Worm (Caenorhabditis elegans) whole organism, L4 larva: ENCODE data around the gene F01E11.3.

ENCODE experiments used
- D1046.2 ChIP-seq: fragments of 200-800 bp; sonication (Bioruptor generic); IDR thresholded peaks from 2 replicates; pipeline ENCODE4 v1.3.6; 2022; ENCODE audit warnings: missing genetic modification characterization, missing compliant biosample characterization
- F37D6.2 ChIP-seq: sonication (generic microtip); optimal IDR thresholded peaks from 2 replicates; lab custom pipeline; 2016; ENCODE audit warnings: mild to moderate bottlenecking, missing genetic modification characterization, missing compliant biosample characterization
- F44E2.7 ChIP-seq: fragments of 200-800 bp; sonication (Bioruptor generic); IDR thresholded peaks from 2 replicates; pipeline ENCODE4 v2.1.2; 2022; ENCODE audit warnings: missing genetic modification characterization, missing compliant biosample characterization
- R02D3.7 ChIP-seq: fragments of 150-350 bp; sonication (generic microtip); optimal IDR thresholded peaks from 3 replicates; lab custom pipeline; 2014; ENCODE audit warnings: missing biosample characterization, missing genetic modification characterization
- T20F7.1 ChIP-seq: fragments of 200-800 bp; sonication (Bioruptor generic); optimal IDR thresholded peaks from 2 replicates; lab custom pipeline; 2018; ENCODE audit warnings: mild to moderate bottlenecking, missing genetic modification characterization, missing compliant biosample characterization
- Y105C5A.15 ChIP-seq: fragments of 200-800 bp; sonication (Bioruptor generic); IDR thresholded peaks from 2 replicates; pipeline ENCODE4 v1.3.6; 2022; ENCODE audit warnings: missing genetic modification characterization, missing compliant biosample characterization
- Y48G9A.11 ChIP-seq: fragments of 200-800 bp; sonication (Bioruptor generic); IDR thresholded peaks from 2 replicates; pipeline ENCODE4 v1.3.6; 2022; ENCODE audit warnings: missing genetic modification reagents, missing genetic modification characterization, missing compliant biosample characterization
- Y5F2A.4 ChIP-seq: fragments of 200-800 bp; sonication (Bioruptor generic); optimal IDR thresholded peaks from 2 replicates; lab custom pipeline; 2018; ENCODE audit warnings: mild to moderate bottlenecking, missing genetic modification characterization, missing compliant biosample characterization
- ZK337.2 ChIP-seq: fragments of 200-800 bp; sonication (Bioruptor generic); IDR thresholded peaks from 2 replicates; pipeline ENCODE4 v1.3.6; 2022; ENCODE audit warnings: missing genetic modification reagents, missing genetic modification characterization, missing compliant biosample characterization
- aha-1 ChIP-seq: fragments of 150-350 bp; peaks from one replicate; lab custom pipeline; 2014; ENCODE audit warnings: missing biosample characterization, missing genetic modification characterization
- arid-1 ChIP-seq: fragments of 200-800 bp; sonication (Bioruptor generic); conservative IDR thresholded peaks from 2 replicates; pipeline ENCODE4 v1.3.6; 2022; ENCODE audit warnings: missing genetic modification reagents, missing genetic modification characterization, missing compliant biosample characterization
- ceh-20 ChIP-seq: fragments of 200-800 bp; sonication (Bioruptor generic); IDR thresholded peaks from 2 replicates; pipeline ENCODE4 v1.3.6; 2022; ENCODE audit warnings: missing genetic modification reagents, missing genetic modification characterization, missing compliant biosample characterization
- ceh-28 ChIP-seq: fragments of 150-350 bp; optimal IDR thresholded peaks from 2 replicates; lab custom pipeline; 2014; ENCODE audit warnings: missing biosample characterization, missing genetic modification reagents, missing genetic modification characterization
- ceh-44 ChIP-seq: fragments of 200-800 bp; sonication (Bioruptor generic); IDR thresholded peaks from 2 replicates; pipeline ENCODE4 v1.3.6; 2022; ENCODE audit warnings: missing genetic modification reagents, missing genetic modification characterization, missing compliant biosample characterization
- ceh-62 ChIP-seq: sonication (generic microtip); optimal IDR thresholded peaks from 2 replicates; lab custom pipeline; 2017; ENCODE audit warnings: missing biosample characterization, missing genetic modification characterization
- ceh-82 ChIP-seq: sonication (generic microtip); optimal IDR thresholded peaks from 2 replicates; lab custom pipeline; 2017; ENCODE audit warnings: missing biosample characterization, missing genetic modification characterization
- cey-2 ChIP-seq: sonication (generic microtip); optimal IDR thresholded peaks from 3 replicates; lab custom pipeline; 2017; ENCODE audit warnings: missing genetic modification characterization, mild to moderate bottlenecking, missing compliant biosample characterization, antibody characterized with exemption, borderline replicate concordance; ENCODE audit not compliant: insufficient read depth
- dmd-6 ChIP-seq: fragments of 200-800 bp; sonication (Bioruptor generic); IDR thresholded peaks from 2 replicates; pipeline ENCODE4 v1.3.6; 2022; ENCODE audit warnings: missing genetic modification reagents, missing genetic modification characterization, missing compliant biosample characterization
- dmd-8 ChIP-seq: fragments of 200-800 bp; sonication (Bioruptor generic); IDR thresholded peaks from 2 replicates; pipeline ENCODE4 v1.3.6; 2022; ENCODE audit warnings: missing genetic modification characterization, missing compliant biosample characterization
- dpl-1 ChIP-seq: fragments of 150-350 bp; optimal IDR thresholded peaks from 2 replicates; lab custom pipeline; 2014; ENCODE audit warnings: missing biosample characterization, missing genetic modification reagents, missing genetic modification characterization
- duxl-1 ChIP-seq: sonication (generic microtip); optimal IDR thresholded peaks from 2 replicates; lab custom pipeline; 2016; ENCODE audit warnings: mild to moderate bottlenecking, missing genetic modification characterization, moderate library complexity, missing compliant biosample characterization; ENCODE audit not compliant: poor library complexity
- egl-43 ChIP-seq: fragments of 200-800 bp; sonication (Bioruptor generic); IDR thresholded peaks from 2 replicates; pipeline ENCODE4 v1.3.6; 2022; ENCODE audit warnings: missing genetic modification reagents, missing genetic modification characterization, missing compliant biosample characterization
- fos-1 ChIP-seq: fragments of 150-350 bp; optimal IDR thresholded peaks from 2 replicates; lab custom pipeline; 2014; ENCODE audit warnings: missing biosample characterization, missing genetic modification characterization
- gei-8 ChIP-seq: fragments of 200-800 bp; sonication (Bioruptor generic); optimal IDR thresholded peaks from 2 replicates; lab custom pipeline; 2018; ENCODE audit warnings: mild to moderate bottlenecking, missing genetic modification characterization, missing compliant biosample characterization
- hlh-11 ChIP-seq: fragments of 200-800 bp; sonication (Bioruptor generic); optimal IDR thresholded peaks from 2 replicates; lab custom pipeline; 2018; ENCODE audit warnings: mild to moderate bottlenecking, missing genetic modification characterization, missing compliant biosample characterization
- hlh-30 ChIP-seq: sonication (generic microtip); optimal IDR thresholded peaks from 2 replicates; lab custom pipeline; 2017; ENCODE audit warnings: antibody characterized with exemption, mild to moderate bottlenecking, missing genetic modification characterization, missing compliant biosample characterization; ENCODE audit not compliant: insufficient read depth
- jun-1 ChIP-seq: fragments of 150-350 bp; optimal IDR thresholded peaks from 2 replicates; lab custom pipeline; 2014; ENCODE audit warnings: missing biosample characterization, missing genetic modification reagents, missing genetic modification characterization
- lim-7 ChIP-seq: fragments of 200-800 bp; sonication (Bioruptor generic); IDR thresholded peaks from 2 replicates; pipeline ENCODE4 v1.3.6; 2022; ENCODE audit warnings: missing genetic modification characterization, missing compliant biosample characterization
- lin-1 ChIP-seq: fragments of 200-800 bp; sonication (Bioruptor generic); IDR thresholded peaks from 2 replicates; pipeline ENCODE4 v1.3.6; 2022; ENCODE audit warnings: missing genetic modification reagents, missing genetic modification characterization, missing compliant biosample characterization
- lin-13 ChIP-seq: fragments of 150-350 bp; optimal IDR thresholded peaks from 2 replicates; lab custom pipeline; 2014; ENCODE audit warnings: missing biosample characterization, missing genetic modification reagents, missing genetic modification characterization
- lin-15B ChIP-seq: fragments of 150-350 bp; sonication (generic microtip); optimal IDR thresholded peaks from 3 replicates; lab custom pipeline; 2014; ENCODE audit warnings: missing biosample characterization, missing genetic modification characterization
- lin-38 ChIP-seq: fragments of 200-800 bp; sonication (Bioruptor generic); IDR thresholded peaks from 2 replicates; pipeline ENCODE4 v1.3.6; 2022; ENCODE audit warnings: missing genetic modification reagents, missing genetic modification characterization, missing compliant biosample characterization
- lsy-2 ChIP-seq, 2 experiments: fragments of 150-350 bp in 1 of 2; sonication (generic microtip) in 1 of 2; optimal IDR thresholded peaks; 2 replicates each; lab custom pipeline; 2014 to 2017; ENCODE audit warnings: missing biosample characterization in 2 of 2, missing genetic modification characterization in 2 of 2
- mdl-1 ChIP-seq, 2 experiments: fragments of 150-350 bp in 1 of 2; sonication (generic microtip) in 1 of 2; optimal IDR thresholded peaks; 2 replicates each; lab custom pipeline; 2014 to 2017; ENCODE audit warnings: missing biosample characterization in 2 of 2, missing genetic modification characterization in 2 of 2
- mep-1 ChIP-seq: fragments of 150-350 bp; sonication (generic microtip); optimal IDR thresholded peaks from 3 replicates; lab custom pipeline; 2014; ENCODE audit warnings: missing biosample characterization, missing genetic modification characterization
- mxl-2 ChIP-seq: fragments of 200-800 bp; sonication (Bioruptor generic); conservative IDR thresholded peaks from 2 replicates; pipeline ENCODE4 v1.3.6; 2022; ENCODE audit warnings: missing genetic modification reagents, missing genetic modification characterization, missing compliant biosample characterization
- nhr-10 ChIP-seq: fragments of 150-350 bp; optimal IDR thresholded peaks from 2 replicates; lab custom pipeline; 2014; ENCODE audit warnings: missing biosample characterization, missing genetic modification characterization
- nhr-11 ChIP-seq: fragments of 150-350 bp; optimal IDR thresholded peaks from 2 replicates; lab custom pipeline; 2014; ENCODE audit warnings: missing biosample characterization, missing genetic modification characterization
- nhr-237 ChIP-seq: sonication (generic microtip); optimal IDR thresholded peaks from 2 replicates; lab custom pipeline; 2017; ENCODE audit warnings: missing biosample characterization, missing genetic modification characterization
- nhr-28 ChIP-seq: fragments of 150-350 bp; optimal IDR thresholded peaks from 2 replicates; lab custom pipeline; 2014; ENCODE audit warnings: missing biosample characterization, missing genetic modification characterization
- nhr-42 ChIP-seq: fragments of 200-800 bp; sonication (Bioruptor generic); IDR thresholded peaks from 2 replicates; pipeline ENCODE4 v1.3.6; 2022; ENCODE audit warnings: missing genetic modification characterization, missing compliant biosample characterization
- nhr-48 ChIP-seq: sonication (generic microtip); optimal IDR thresholded peaks from 2 replicates; lab custom pipeline; 2016; ENCODE audit warnings: mild to moderate bottlenecking, missing genetic modification characterization, missing compliant biosample characterization
- nhr-76 ChIP-seq: fragments of 150-350 bp; optimal IDR thresholded peaks from 2 replicates; lab custom pipeline; 2014; ENCODE audit warnings: missing biosample characterization, missing genetic modification characterization
- pha-4 ChIP-seq, 2 experiments: fragments of 150-350 bp in 1 of 2; fragments of 200-800 bp in 1 of 2; sonication (Bioruptor generic) in 1 of 2; IDR thresholded peaks in 1 of 2; optimal IDR thresholded peaks in 1 of 2; 2 replicates each; pipeline versions ENCODE4 v1.3.6 to Lab custom; 2014 to 2022; ENCODE audit warnings: missing genetic modification characterization in 2 of 2, missing genetic modification reagents in 2 of 2, missing biosample characterization in 1 of 2, missing compliant biosample characterization in 1 of 2
- php-3 ChIP-seq: fragments of 200-800 bp; sonication (Bioruptor generic); IDR thresholded peaks from 2 replicates; pipeline ENCODE4 v1.3.6; 2022; ENCODE audit warnings: missing genetic modification reagents, missing genetic modification characterization, missing compliant biosample characterization
- rbr-2 ChIP-seq: sonication (generic microtip); optimal IDR thresholded peaks from 2 replicates; lab custom pipeline; 2016; ENCODE audit warnings: missing genotype, missing genetic modification characterization, missing compliant biosample characterization
- saeg-2 ChIP-seq: fragments of 200-800 bp; sonication (Bioruptor generic); IDR thresholded peaks from 2 replicates; pipeline ENCODE4 v1.3.6; 2022; ENCODE audit warnings: missing genetic modification reagents, missing genetic modification characterization, missing compliant biosample characterization
- skn-1 ChIP-seq: fragments of 150-350 bp; optimal IDR thresholded peaks from 2 replicates; lab custom pipeline; 2014; ENCODE audit warnings: missing biosample characterization, missing genetic modification characterization
- unc-39 ChIP-seq: sonication (generic microtip); optimal IDR thresholded peaks from 2 replicates; lab custom pipeline; 2017; ENCODE audit warnings: missing biosample characterization, missing genetic modification characterization
- unc-62 ChIP-seq, 3 experiments: fragments of 150-350 bp in 1 of 3; sonication (generic microtip); optimal IDR thresholded peaks in 2 of 3; peaks in 1 of 3; 1 replicate in 1 of 3; 2 replicates in 2 of 3; lab custom pipeline; 2014 to 2017; ENCODE audit warnings: missing biosample characterization in 3 of 3, missing genetic modification characterization in 3 of 3, missing genetic modification reagents in 3 of 3, missing genotype in 1 of 3
- zip-11 ChIP-seq: fragments of 200-800 bp; sonication (Bioruptor generic); IDR thresholded peaks from 2 replicates; pipeline ENCODE4 v1.3.6; 2022; ENCODE audit warnings: missing genetic modification characterization, missing compliant biosample characterization
- zip-2 ChIP-seq: fragments of 150-350 bp; optimal IDR thresholded peaks from 2 replicates; lab custom pipeline; 2014; ENCODE audit warnings: missing biosample characterization, missing genetic modification characterization

The F01E11.3 gene

ce11 chrX:6932134-6932533 is 35.0 kb upstream of the F01E11.3 start, which contains the start of gene F14B8.6 (continued):
- no peak for TF ChIP-seq F44E2.7 (GFP tag; lab: Robert Waterston, UW)
- no peak for TF ChIP-seq lin-38 (GFP tag; lab: Robert Waterston, UW)
- no peak for TF ChIP-seq F37D6.2 (tag; lab: Kevin White, UChicago)
- no peak for TF ChIP-seq lin-1 (GFP tag; lab: Robert Waterston, UW)
- no peak for TF ChIP-seq nhr-48
- no peak for TF ChIP-seq ceh-20 (GFP tag; lab: Robert Waterston, UW)
- TF ChIP-seq Y48G9A.11 (GFP tag; lab: Robert Waterston, UW), result no peak
- TF ChIP-seq saeg-2 (GFP tag; lab: Robert Waterston, UW), result no peak
- TF ChIP-seq lin-15B, result no peak
- peak; percentile 84 for TF ChIP-seq dmd-6 (GFP tag; lab: Robert Waterston, UW)
- no peak for TF ChIP-seq ceh-62 (tag; lab: Kevin White, UChicago)
- TF ChIP-seq T20F7.1 (GFP tag; lab: Kevin White, UChicago), result no peak
- no peak for TF ChIP-seq R02D3.7 (tag; lab: Kevin White, UChicago)
- TF ChIP-seq rbr-2 (tag; lab: Kevin White, UChicago), result no peak
- no peak for TF ChIP-seq ceh-82 (tag; lab: Kevin White, UChicago)
- no peak for TF ChIP-seq fos-1 (tag; lab: Kevin White, UChicago)
- no peak for TF ChIP-seq lin-13 (GFP tag; lab: Kevin White, UChicago)
- TF ChIP-seq unc-39 (tag; lab: Kevin White, UChicago), result no peak
- no peak for TF ChIP-seq dmd-8 (GFP tag; lab: Robert Waterston, UW)
- peak; percentile 48 to 68 for TF ChIP-seq mdl-1 (tag; optimal IDR thresholded peaks at IDR 0.05; lab: Kevin White, UChicago)
- no peak for TF ChIP-seq jun-1 (tag; lab: Kevin White, UChicago)
- TF ChIP-seq dpl-1 (GFP tag; lab: Kevin White, UChicago), result no peak
- TF ChIP-seq Y5F2A.4 (GFP tag; lab: Kevin White, UChicago), result no peak
- TF ChIP-seq mxl-2 (GFP tag; lab: Robert Waterston, UW), result no peak
- TF ChIP-seq arid-1 (GFP tag; lab: Robert Waterston, UW), result no peak
- TF ChIP-seq nhr-10 (tag; lab: Kevin White, UChicago), result no peak
- TF ChIP-seq duxl-1 (tag; lab: Kevin White, UChicago), result no peak
- no peak for TF ChIP-seq ceh-28
- TF ChIP-seq hlh-30 (tag; lab: Kevin White, UChicago), result peak; percentile 9
- TF ChIP-seq ZK337.2, result no peak
- no peak for TF ChIP-seq gei-8 (GFP tag; lab: Kevin White, UChicago)
- peak; percentile 13 for TF ChIP-seq aha-1 (tag; lab: Kevin White, UChicago)
- TF ChIP-seq zip-11 (GFP tag; lab: Robert Waterston, UW), result no peak
- no peak for TF ChIP-seq Y105C5A.15 (GFP tag; lab: Robert Waterston, UW)
- TF ChIP-seq egl-43 (GFP tag; lab: Robert Waterston, UW), result no peak
- TF ChIP-seq zip-2, result no peak
- no peak for TF ChIP-seq nhr-11 (tag; lab: Kevin White, UChicago)
- no peak for TF ChIP-seq D1046.2 (GFP tag; lab: Robert Waterston, UW)
- no peak for TF ChIP-seq nhr-237 (tag; lab: Kevin White, UChicago)
- no peak for TF ChIP-seq skn-1 (tag; lab: Kevin White, UChicago)
- peak; percentile 69 for TF ChIP-seq php-3 (GFP tag; lab: Robert Waterston, UW)
- TF ChIP-seq nhr-76 (tag; lab: Kevin White, UChicago), result no peak

DNA sequence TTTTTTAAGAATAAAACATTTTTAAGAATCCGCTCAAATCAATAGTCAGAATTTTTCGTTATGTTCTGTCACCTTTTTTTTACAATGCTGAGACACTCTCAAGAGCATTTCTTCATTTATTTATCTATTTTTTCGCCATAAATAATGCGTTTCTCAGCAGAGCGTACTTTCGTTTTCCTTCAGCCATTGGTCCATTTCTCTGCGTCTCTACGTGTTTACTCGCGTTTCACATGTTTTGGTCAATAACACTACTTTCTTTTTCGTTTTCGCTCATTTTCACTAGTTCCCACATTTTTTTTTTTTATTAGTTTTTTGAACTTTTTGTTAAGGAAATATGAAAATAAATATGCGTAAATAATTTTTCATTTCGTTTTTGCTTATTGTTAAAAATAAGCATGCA is 32.7 kb upstream of the F01E11.3 start:
- TF ChIP-seq unc-62 (GFP tag; optimal IDR thresholded peaks at IDR 0.05 in 1 of 2; lab: Kevin White, UChicago) (peak in 1 of 2 experiments; percentile 46), unc-62 (tag; optimal IDR thresholded peaks at IDR 0.05; lab: Kevin White, UChicago) (no peak), mdl-1 (tag; optimal IDR thresholded peaks at IDR 0.05; lab: Kevin White, UChicago) (peak in 1 of 2 experiments; percentile 33), nhr-28 (tag; lab: Kevin White, UChicago) (peak; percentile 47), lim-7 (GFP tag; lab: Robert Waterston, UW) (no peak), cey-2 (tag; lab: Kevin White, UChicago) (no peak), nhr-42 (GFP tag; lab: Robert Waterston, UW) (no peak), lsy-2 (tag; optimal IDR thresholded peaks at IDR 0.05; lab: Kevin White, UChicago) (peak in 1 of 2 experiments; percentile 71), mep-1 (tag; lab: Kevin White, UChicago) (peak; percentile 51), rbr-2 (tag; lab: Kevin White, UChicago) (peak; percentile 9), hlh-11 (peak; percentile 40), pha-4 (GFP tag; IDR thresholded peaks at IDR 0.05; lab: Robert Waterston, UW) (no peak), pha-4 (tag; optimal IDR thresholded peaks at IDR 0.05; lab: Kevin White, UChicago) (peak; percentile 74), aha-1 (tag; lab: Kevin White, UChicago) (peak; percentile 78), ceh-44 (GFP tag; lab: Robert Waterston, UW) (no peak)
